Worm (Caenorhabditis elegans) whole organism, L4 larva: ENCODE data around the gene egl-45.

Experiments used
- R02D3.7 ChIP-seq: fragments of 150-350 bp; sonication (generic microtip); optimal IDR thresholded peaks from 3 replicates; lab custom pipeline; 2014; ENCODE audit warnings: missing biosample characterization, missing genetic modification characterization
- ceh-32 ChIP-seq: sonication (generic microtip); optimal IDR thresholded peaks from 2 replicates; lab custom pipeline; 2016; ENCODE audit warnings: mild to moderate bottlenecking, missing genetic modification characterization, missing compliant biosample characterization; ENCODE audit not compliant: poor library complexity
- fkh-10 ChIP-seq: fragments of 150-350 bp; optimal IDR thresholded peaks from 2 replicates; lab custom pipeline; 2014; ENCODE audit warnings: missing biosample characterization, missing genetic modification reagents, missing genetic modification characterization
- tra-1 ChIP-seq: fragments of 200-800 bp; sonication (Bioruptor generic); IDR thresholded peaks from 2 replicates; pipeline ENCODE4 v1.3.6; 2022; ENCODE audit warnings: missing genetic modification reagents, missing genetic modification characterization, missing compliant biosample characterization

- TF ChIP-seq tra-1 (GFP tag; lab: Robert Waterston, UW), result no peak
- no peak for TF ChIP-seq R02D3.7
- no peak for TF ChIP-seq fkh-10
- no peak for TF ChIP-seq ceh-32 (tag; lab: Kevin White, UChicago)
These were observed 32.5 kb upstream of the egl-45 start, which contains the start of gene cuc-1 for ce11 chrIII:7860885-7861284.
